Worm (Caenorhabditis elegans) whole organism, L3 larva: ENCODE measurements around the gene fbxa-190.

Source experiments
- R02D3.7 ChIP-seq: fragments of 150-350 bp; optimal IDR thresholded peaks from 2 replicates; lab custom pipeline; 2014; ENCODE audit warnings: missing biosample characterization, missing genetic modification characterization
- ceh-9 ChIP-seq: sonication (generic microtip); optimal IDR thresholded peaks from 2 replicates; lab custom pipeline; 2018; ENCODE audit warnings: missing biosample characterization, missing genetic modification characterization
- elt-1 ChIP-seq: fragments of 150-350 bp; optimal IDR thresholded peaks from 2 replicates; lab custom pipeline; 2014; ENCODE audit warnings: missing biosample characterization, missing genetic modification characterization
- fkh-10 ChIP-seq: sonication (generic microtip); optimal IDR thresholded peaks from 2 replicates; lab custom pipeline; 2017; ENCODE audit warnings: missing biosample characterization, missing genetic modification reagents, missing genetic modification characterization
- jun-1 ChIP-seq: fragments of 150-350 bp; optimal IDR thresholded peaks from 2 replicates; lab custom pipeline; 2014; ENCODE audit warnings: missing biosample characterization, missing genetic modification reagents, missing genetic modification characterization
- mml-1 ChIP-seq: fragments of 150-350 bp; sonication (generic microtip); optimal IDR thresholded peaks from 3 replicates; lab custom pipeline; 2014; ENCODE audit warnings: missing biosample characterization, missing genetic modification characterization
- nfya-1 ChIP-seq: sonication (generic microtip); optimal IDR thresholded peaks from 2 replicates; lab custom pipeline; 2017; ENCODE audit warnings: missing genetic modification characterization, mild to moderate bottlenecking, missing compliant biosample characterization, antibody characterized with exemption, moderate library complexity; ENCODE audit not compliant: insufficient read depth
- nhr-23 ChIP-seq: fragments of 150-350 bp; optimal IDR thresholded peaks from 2 replicates; lab custom pipeline; 2014; ENCODE audit warnings: missing biosample characterization, missing genetic modification reagents, missing genetic modification characterization
- tbx-2 ChIP-seq: sonication (generic microtip); optimal IDR thresholded peaks from 2 replicates; lab custom pipeline; 2016; ENCODE audit warnings: mild to moderate bottlenecking, missing genetic modification characterization, missing compliant biosample characterization
- unc-62 ChIP-seq: fragments of 150-350 bp; sonication (generic microtip); optimal IDR thresholded peaks from 4 replicates; lab custom pipeline; 2014; ENCODE audit warnings: missing biosample characterization, missing genetic modification reagents, missing genetic modification characterization

- no peak for TF ChIP-seq ceh-9
- no peak for TF ChIP-seq elt-1 (tag; lab: Kevin White, UChicago)
- TF ChIP-seq mml-1 (tag; lab: Kevin White, UChicago) = no peak
- no peak for TF ChIP-seq R02D3.7
- no peak for TF ChIP-seq tbx-2 (tag; lab: Kevin White, UChicago)
- no peak for TF ChIP-seq fkh-10 (GFP tag; lab: Kevin White, UChicago)
- TF ChIP-seq nfya-1 (tag; lab: Kevin White, UChicago) = no peak
- no peak for TF ChIP-seq nhr-23 (tag; lab: Kevin White, UChicago)
- TF ChIP-seq jun-1 (tag; lab: Kevin White, UChicago) = no peak
- no peak for TF ChIP-seq unc-62 (GFP tag; lab: Kevin White, UChicago)
Observed at ce11 chrX:1386893-1387367, 15.1 kb downstream of the fbxa-190 start, which contains the start of gene F56C3.1.
